Worm (Caenorhabditis elegans): Measurements from ENCODE around the gene R08C7.4.

The R08C7.4 gene

ce11 chrIV:4407055-4407461 lies 27.8 kb upstream of the R08C7.4 start (continued):
- TF ChIP-seq blmp-1 (tag; optimal IDR thresholded peaks at IDR 0.05) (no peak), sup-37 (GFP tag; optimal IDR thresholded peaks at IDR 0.05) (peak; percentile 68), nhr-90 (tag; optimal IDR thresholded peaks at IDR 0.05; ENCODE audit: poor library complexity) (peak; percentile 60), unc-130 (tag; optimal IDR thresholded peaks at IDR 0.05) (no peak), mep-1 (tag; optimal IDR thresholded peaks at IDR 0.05) (no peak), vab-15 (tag; optimal IDR thresholded peaks at IDR 0.05) (no peak), egl-27 (tag; optimal IDR thresholded peaks at IDR 0.05) (no peak)

ce11 chrIV:4408714-4409113 lies 26.1 kb upstream of the R08C7.4 start:
- TF ChIP-seq jun-1 (tag; optimal IDR thresholded peaks at IDR 0.05) (no peak), efl-1 (optimal IDR thresholded peaks at IDR 0.05) (no peak), efl-1 (GFP tag; optimal IDR thresholded peaks at IDR 0.05 in 1 of 2) (peak in 1 of 2 experiments; percentile 81)

ce11 chrIV:4410526-4410925 lies 24.3 kb upstream of the R08C7.4 start:
- TF ChIP-seq efl-1 (optimal IDR thresholded peaks at IDR 0.05): no peak
- peak in 1 of 2 experiments; percentile 70 for TF ChIP-seq efl-1 (GFP tag; optimal IDR thresholded peaks at IDR 0.05 in 1 of 2)
- TF ChIP-seq unc-30 (tag; optimal IDR thresholded peaks at IDR 0.05): no peak
- TF ChIP-seq nhr-85 (tag): peak; percentile 18

- TF ChIP-seq dsc-1 (tag; optimal IDR thresholded peaks at IDR 0.05) (no peak), nhr-11 (tag; optimal IDR thresholded peaks at IDR 0.05) (no peak), irx-1 (tag; optimal IDR thresholded peaks at IDR 0.05) (no peak), dpl-1 (GFP tag; optimal IDR thresholded peaks at IDR 0.05) (no peak), xbp-1 (tag; optimal IDR thresholded peaks at IDR 0.05) (no peak), lir-3 (tag; optimal IDR thresholded peaks at IDR 0.05; ENCODE audit: poor library complexity) (no peak), efl-3 (GFP tag; optimal IDR thresholded peaks at IDR 0.05) (no peak), blmp-1 (tag; optimal IDR thresholded peaks at IDR 0.05) (no peak), C34B4.2 (tag; optimal IDR thresholded peaks at IDR 0.05) (no peak), mdl-1 (tag; optimal IDR thresholded peaks at IDR 0.05) (no peak), lin-15B (tag; optimal IDR thresholded peaks at IDR 0.05) (no peak), elt-2 (tag; optimal IDR thresholded peaks at IDR 0.05) (no peak), skn-1 (tag; optimal IDR thresholded peaks at IDR 0.05) (no peak), swsn-7 (tag; optimal IDR thresholded peaks at IDR 0.05) (no peak), zag-1 (tag; optimal IDR thresholded peaks at IDR 0.05) (no peak)
These were observed 23.4 kb upstream of the R08C7.4 start for ce11 chrIV:4411311-4411947.

ce11 chrIV:4411948-4412335 lies 22.9 kb upstream of the R08C7.4 start:
- TF ChIP-seq efl-1 (optimal IDR thresholded peaks at IDR 0.05) (no peak), efl-1 (GFP tag; optimal IDR thresholded peaks at IDR 0.05 in 1 of 2) (peak in 1 of 2 experiments; percentile 60), vab-15 (tag; optimal IDR thresholded peaks at IDR 0.05) (no peak)

ce11 chrIV:4413114-4413513 lies 21.7 kb upstream of the R08C7.4 start:
- TF ChIP-seq sox-4 (tag; optimal IDR thresholded peaks at IDR 0.05): no peak
- no peak for TF ChIP-seq snpc-4 (tag; optimal IDR thresholded peaks at IDR 0.05)
- no peak for TF ChIP-seq dpl-1 (GFP tag; optimal IDR thresholded peaks at IDR 0.05)
- TF ChIP-seq efl-1 (optimal IDR thresholded peaks at IDR 0.05): no peak
- TF ChIP-seq efl-1 (GFP tag; optimal IDR thresholded peaks at IDR 0.05 in 1 of 2): peak in 1 of 2 experiments; percentile 58
- no peak for TF ChIP-seq nhr-237 (tag; optimal IDR thresholded peaks at IDR 0.05)

DNA sequence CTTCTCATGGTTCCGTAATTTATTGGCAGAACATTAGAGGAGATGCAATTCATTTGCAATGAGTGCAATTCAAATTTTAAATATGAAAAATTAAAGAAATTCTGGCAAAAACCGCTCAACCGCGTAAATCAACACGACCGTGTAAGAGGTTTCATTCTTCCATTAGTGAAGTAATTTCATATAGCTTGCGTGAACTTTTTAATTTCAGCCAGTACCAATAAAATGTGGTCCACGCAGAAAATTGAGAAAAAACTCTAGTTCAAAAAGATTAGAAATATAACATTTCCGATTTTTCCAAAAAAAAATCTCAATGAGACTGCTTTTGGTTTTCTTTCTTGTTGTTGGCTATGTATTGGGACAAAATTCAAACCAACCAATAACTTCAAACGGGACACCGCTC lies 12.8 kb upstream of the R08C7.4 start, which contains the start of gene clec-175:
TSS of gene clec-175 (plus strand) at position 301 of the 400 bp plus-strand sequence.
- TF ChIP-seq sox-4 (tag; optimal IDR thresholded peaks at IDR 0.05) (no peak), lin-15B (tag; optimal IDR thresholded peaks at IDR 0.05) (no peak), ztf-11 (tag; optimal IDR thresholded peaks at IDR 0.05) (no peak), lin-39 (tag; optimal IDR thresholded peaks at IDR 0.05) (no peak), irx-1 (tag; optimal IDR thresholded peaks at IDR 0.05) (no peak), mab-9 (GFP tag; IDR thresholded peaks at IDR 0.05) (no peak), snpc-4 (tag; optimal IDR thresholded peaks at IDR 0.05) (no peak), hpl-2 (GFP tag; optimal IDR thresholded peaks at IDR 0.05) (no peak)
